Fruit fly (Drosophila melanogaster): ENCODE measurements around the gene Npl4.

The Npl4 gene

DNA sequence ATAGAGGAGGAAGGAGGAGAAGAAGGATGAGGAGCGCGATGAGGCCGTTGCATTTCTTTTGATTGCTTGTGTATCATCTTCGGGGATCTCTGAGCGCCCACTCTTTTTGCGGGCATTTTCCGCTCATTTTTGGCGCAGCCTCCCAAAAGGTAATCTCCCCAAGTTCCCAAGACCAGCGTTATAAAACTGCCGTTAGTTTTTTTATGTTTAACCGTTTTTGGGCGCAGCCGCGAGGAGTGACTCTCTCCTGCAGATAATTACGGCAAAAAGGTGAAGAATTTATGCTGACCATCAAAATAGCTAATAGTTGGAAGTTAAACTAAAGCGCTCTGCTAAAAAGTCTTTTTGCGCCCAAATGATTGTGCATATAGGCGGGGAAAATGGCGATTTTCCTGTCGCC is 13.9 kb upstream of the Npl4 start:
- TF ChIP-seq CG9705 (GFP tag; optimal IDR thresholded peaks at IDR 0.05) (no peak), psq (GFP tag; optimal IDR thresholded peaks at IDR 0.05) (peak; percentile 3)

DNA sequence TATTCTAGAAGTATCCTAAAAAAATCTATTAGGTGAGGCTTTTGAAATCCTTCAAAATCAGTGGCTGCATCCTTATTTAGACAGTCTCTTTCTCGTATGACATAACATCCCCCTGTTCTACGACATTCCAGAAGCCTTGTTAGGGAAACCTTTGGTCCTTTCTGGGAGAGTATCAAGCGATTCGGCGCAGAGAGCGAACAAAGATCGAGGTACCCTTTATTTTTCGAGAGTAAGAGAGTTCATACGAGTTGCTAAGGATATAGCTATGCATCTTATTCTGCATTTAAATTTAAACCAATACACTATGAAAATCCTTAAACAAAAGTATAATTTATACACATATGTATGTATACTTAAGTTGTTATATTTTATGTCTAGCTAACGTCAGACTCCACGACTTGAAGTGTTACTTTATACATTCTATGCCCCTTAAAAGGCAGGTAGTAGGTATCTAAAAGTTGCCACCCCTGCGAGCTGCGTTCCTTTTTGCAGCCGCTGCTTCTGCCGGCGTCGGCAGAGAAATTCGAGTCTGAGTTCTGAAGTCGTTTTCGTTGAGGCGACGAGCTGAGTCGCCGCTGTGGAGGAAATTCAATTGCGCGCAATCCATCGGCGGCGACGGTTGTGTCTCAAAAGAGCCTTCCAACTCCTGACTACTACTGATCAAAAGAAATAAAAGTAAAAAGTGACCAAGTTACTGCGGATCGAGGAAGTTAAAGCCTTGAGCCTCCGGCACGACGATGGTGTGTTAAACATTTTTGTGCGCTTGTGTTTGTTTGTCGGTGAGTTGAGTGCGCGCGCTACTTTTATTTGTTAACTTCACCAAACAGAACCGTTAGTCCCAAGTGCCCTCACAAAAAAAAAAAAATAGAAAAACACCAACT is 13.1 kb upstream of the Npl4 start, which contains the start of gene jigr1:
jigr1 (plus strand) TSS at position 550 of the 881 bp plus-strand sequence.
- TF ChIP-seq foxo (GFP tag; optimal IDR thresholded peaks at IDR 0.05) (peak in 1 of 2 experiments; percentile 80), psq (GFP tag; optimal IDR thresholded peaks at IDR 0.05) (peak; percentile 60), N (GFP tag; optimal IDR thresholded peaks at IDR 0.05) (no peak), dsf (GFP tag; optimal IDR thresholded peaks at IDR 0.05; ENCODE audit: borderline replicate concordance) (no peak), jim (GFP tag; optimal IDR thresholded peaks at IDR 0.05) (no peak), Vsx2 (GFP tag; optimal IDR thresholded peaks at IDR 0.05; ENCODE audit: partially characterized antibody) (no peak), sage (GFP tag; optimal IDR thresholded peaks at IDR 0.05) (peak; percentile 68), Abd-B (GFP tag; optimal IDR thresholded peaks at IDR 0.05) (no peak), h (GFP tag; optimal IDR thresholded peaks at IDR 0.05) (peak; percentile 83), CG9705 (GFP tag; optimal IDR thresholded peaks at IDR 0.05) (peak; percentile 43), lola (GFP tag; optimal IDR thresholded peaks at IDR 0.05) (no peak), br (GFP tag; optimal IDR thresholded peaks at IDR 0.05) (peak; percentile 68), woc (GFP tag; optimal IDR thresholded peaks at IDR 0.05) (peak; percentile 93), CG32264 (GFP tag; optimal IDR thresholded peaks at IDR 0.05) (peak; percentile 12), Hnf4 (GFP tag; optimal IDR thresholded peaks at IDR 0.05) (peak; percentile 24), Dif (GFP tag; optimal IDR thresholded peaks at IDR 0.05; ENCODE audit: partially characterized antibody) (peak; percentile 64), OdsH (GFP tag; optimal IDR thresholded peaks at IDR 0.05) (peak; percentile 79), Hr78 (GFP tag; optimal IDR thresholded peaks at IDR 0.05) (no peak), Myc (optimal IDR thresholded peaks at IDR 0.05) (no peak), fru (GFP tag; optimal IDR thresholded peaks at IDR 0.05) (peak; percentile 77), Sp1 (GFP tag; optimal IDR thresholded peaks at IDR 0.05) (peak; percentile 78), pan (optimal IDR thresholded peaks at IDR 0.05) (peak; percentile 61), GATAd (GFP tag; optimal IDR thresholded peaks at IDR 0.05) (no peak), HLH106 (tag; optimal IDR thresholded peaks at IDR 0.05) (peak; percentile 67), rgr (GFP tag; optimal IDR thresholded peaks at IDR 0.05) (peak; percentile 61), ey (GFP tag; optimal IDR thresholded peaks at IDR 0.05) (peak; percentile 71), usp (GFP tag; optimal IDR thresholded peaks at IDR 0.05) (no peak), dmrt93B (GFP tag; optimal IDR thresholded peaks at IDR 0.05) (peak; percentile 51), brk (GFP tag; optimal IDR thresholded peaks at IDR 0.05) (peak; percentile 52), Rel (GFP tag; optimal IDR thresholded peaks at IDR 0.05) (peak; percentile 26), Rel (tag; optimal IDR thresholded peaks at IDR 0.05) (peak; percentile 21), Dfd (GFP tag; optimal IDR thresholded peaks at IDR 0.05) (no peak), sv (GFP tag; optimal IDR thresholded peaks at IDR 0.05) (peak; percentile 8), Hr83 (GFP tag; optimal IDR thresholded peaks at IDR 0.05; ENCODE audit: poor library complexity, severe bottlenecking) (peak; percentile 20), Jra (GFP tag; optimal IDR thresholded peaks at IDR 0.05) (no peak), tai (GFP tag; optimal IDR thresholded peaks at IDR 0.05) (no peak)

DNA sequence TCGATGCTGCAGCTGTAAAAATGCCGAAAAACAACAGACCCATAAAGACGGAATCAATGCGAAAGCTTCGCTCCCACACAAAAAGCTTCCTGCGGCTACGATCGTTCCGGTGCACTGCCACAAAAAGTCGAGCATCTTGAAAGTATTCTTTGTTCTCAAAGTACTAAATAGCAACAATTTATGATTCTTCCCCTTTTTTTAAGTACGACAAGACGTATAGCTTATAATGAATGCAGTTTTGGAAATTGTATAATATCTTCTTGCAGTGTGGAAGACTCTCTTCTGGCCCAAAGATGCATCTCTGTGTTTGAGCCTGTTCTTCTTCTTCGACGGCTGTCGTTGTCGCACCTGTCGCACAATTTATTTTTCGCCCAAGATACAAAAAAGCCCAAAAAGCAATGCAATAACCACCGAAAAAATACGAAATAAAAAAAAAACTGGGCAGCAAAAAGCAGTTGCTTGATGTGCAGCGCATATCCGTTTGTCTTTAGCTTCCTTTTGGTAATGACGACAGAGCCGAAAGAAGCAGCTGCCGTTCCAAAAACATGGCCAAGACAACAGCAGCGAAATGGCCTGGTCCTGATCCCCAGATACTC is 9.5 kb upstream of the Npl4 start:
- no peak for TF ChIP-seq tai (GFP tag; optimal IDR thresholded peaks at IDR 0.05)
- no peak for TF ChIP-seq pan (optimal IDR thresholded peaks at IDR 0.05)
- no peak for TF ChIP-seq GATAd (GFP tag; optimal IDR thresholded peaks at IDR 0.05)
- peak; percentile 70 for TF ChIP-seq CG32264 (GFP tag; optimal IDR thresholded peaks at IDR 0.05)
- TF ChIP-seq Jra (GFP tag; optimal IDR thresholded peaks at IDR 0.05): no peak
- TF ChIP-seq jim (GFP tag; optimal IDR thresholded peaks at IDR 0.05): no peak
- TF ChIP-seq CG9705 (GFP tag; optimal IDR thresholded peaks at IDR 0.05): peak; percentile 67
- TF ChIP-seq br (GFP tag; optimal IDR thresholded peaks at IDR 0.05): peak; percentile 86
- peak in 1 of 2 experiments; percentile 87 for TF ChIP-seq foxo (GFP tag; optimal IDR thresholded peaks at IDR 0.05)
- no peak for TF ChIP-seq Dif (GFP tag; optimal IDR thresholded peaks at IDR 0.05; ENCODE audit: partially characterized antibody)
- no peak for TF ChIP-seq Hr83 (GFP tag; optimal IDR thresholded peaks at IDR 0.05; ENCODE audit: poor library complexity, severe bottlenecking)
- TF ChIP-seq Hr78 (GFP tag; optimal IDR thresholded peaks at IDR 0.05): no peak
- TF ChIP-seq ey (GFP tag; optimal IDR thresholded peaks at IDR 0.05): peak; percentile 89
- TF ChIP-seq Rel (GFP tag; optimal IDR thresholded peaks at IDR 0.05): peak; percentile 57
- peak; percentile 61 for TF ChIP-seq Rel (tag; optimal IDR thresholded peaks at IDR 0.05)
- TF ChIP-seq psq (GFP tag; optimal IDR thresholded peaks at IDR 0.05): peak; percentile 75
- TF ChIP-seq N (GFP tag; optimal IDR thresholded peaks at IDR 0.05): no peak
- TF ChIP-seq HLH106 (tag; optimal IDR thresholded peaks at IDR 0.05): peak; percentile 89
- TF ChIP-seq woc (GFP tag; optimal IDR thresholded peaks at IDR 0.05): peak; percentile 78
- peak; percentile 67 for TF ChIP-seq dmrt93B (GFP tag; optimal IDR thresholded peaks at IDR 0.05)
- TF ChIP-seq Mio (GFP tag; optimal IDR thresholded peaks at IDR 0.05): no peak
- TF ChIP-seq fru (GFP tag; optimal IDR thresholded peaks at IDR 0.05): peak; percentile 90
- TF ChIP-seq Dfd (GFP tag; optimal IDR thresholded peaks at IDR 0.05): no peak
- peak; percentile 57 for TF ChIP-seq brk (GFP tag; optimal IDR thresholded peaks at IDR 0.05)
- TF ChIP-seq Sp1 (GFP tag; optimal IDR thresholded peaks at IDR 0.05): peak; percentile 86
- no peak for TF ChIP-seq sv (GFP tag; optimal IDR thresholded peaks at IDR 0.05)
- TF ChIP-seq Vsx2 (GFP tag; optimal IDR thresholded peaks at IDR 0.05; ENCODE audit: partially characterized antibody): no peak
- TF ChIP-seq dsf (GFP tag; optimal IDR thresholded peaks at IDR 0.05; ENCODE audit: borderline replicate concordance): no peak
- TF ChIP-seq Abd-B (GFP tag; optimal IDR thresholded peaks at IDR 0.05): no peak
- TF ChIP-seq h (GFP tag; optimal IDR thresholded peaks at IDR 0.05): peak; percentile 88
- no peak for TF ChIP-seq usp (GFP tag; optimal IDR thresholded peaks at IDR 0.05)
- TF ChIP-seq OdsH (GFP tag; optimal IDR thresholded peaks at IDR 0.05): peak; percentile 87
- TF ChIP-seq CrebA (GFP tag; optimal IDR thresholded peaks at IDR 0.05; ENCODE audit: borderline replicate concordance): no peak
- TF ChIP-seq sage (GFP tag; optimal IDR thresholded peaks at IDR 0.05): peak; percentile 72
- TF ChIP-seq lola (GFP tag; optimal IDR thresholded peaks at IDR 0.05): no peak
- no peak for TF ChIP-seq Myc (optimal IDR thresholded peaks at IDR 0.05)
- TF ChIP-seq Hnf4 (GFP tag; optimal IDR thresholded peaks at IDR 0.05): peak; percentile 84
